Fruit fly (Drosophila melanogaster) whole organism, embryonic: Measurements from ENCODE around the gene CG9263.

ENCODE experiments used
- Asciz ChIP-seq: fragments of 200-800 bp; sonication (Bioruptor generic); optimal IDR thresholded peaks from 2 replicates; lab custom pipeline; 2017; ENCODE audit warnings: missing biosample characterization, mild to moderate bottlenecking, missing genetic modification characterization, missing genetic modification reagents
- BtbVII ChIP-seq: fragments of 200-800 bp; sonication (Bioruptor generic); optimal IDR thresholded peaks from 3 replicates; lab custom pipeline; 2017; ENCODE audit warnings: missing biosample characterization, mild to moderate bottlenecking, missing genetic modification characterization
- CG10267 ChIP-seq: fragments of 200-800 bp; sonication (Bioruptor generic); optimal IDR thresholded peaks from 2 replicates; lab custom pipeline; 2018; ENCODE audit warnings: missing biosample characterization, mild to moderate bottlenecking, missing genetic modification characterization, moderate library complexity
- CG12744 ChIP-seq: fragments of 200-800 bp; sonication (Bioruptor generic); optimal IDR thresholded peaks from 2 replicates; lab custom pipeline; 2016; ENCODE audit warnings: missing biosample characterization, missing genetic modification characterization
- CG14014 ChIP-seq: fragments of 200-800 bp; sonication (Bioruptor generic); IDR thresholded peaks from 2 replicates; pipeline ENCODE4 v1.3.6; 2022; ENCODE audit warnings: missing biosample characterization, missing genetic modification characterization
- CG15011 ChIP-seq: fragments of 200-800 bp; sonication (Bioruptor generic); optimal IDR thresholded peaks from 3 replicates; lab custom pipeline; 2018; ENCODE audit warnings: missing biosample characterization, mild to moderate bottlenecking, missing genetic modification characterization
- CG16813 ChIP-seq: fragments of 200-800 bp; sonication (Bioruptor generic); IDR thresholded peaks from 3 replicates; pipeline ENCODE4 v1.3.6; 2022; ENCODE audit warnings: missing biosample characterization, missing genetic modification characterization; ENCODE audit not compliant: partially characterized antibody
- CG16863 ChIP-seq: fragments of 200-800 bp; sonication (Bioruptor generic); optimal IDR thresholded peaks from 3 replicates; lab custom pipeline; 2016; ENCODE audit warnings: missing biosample characterization, missing genetic modification characterization
- CG2116 ChIP-seq: fragments of 200-800 bp; sonication (Bioruptor generic); optimal IDR thresholded peaks from 3 replicates; lab custom pipeline; 2018; ENCODE audit warnings: missing biosample characterization, mild to moderate bottlenecking, missing genetic modification characterization
- CG2120 ChIP-seq: fragments of 200-800 bp; sonication (Bioruptor generic); optimal IDR thresholded peaks from 3 replicates; lab custom pipeline; 2016; ENCODE audit warnings: missing biosample characterization, missing genetic modification characterization
- CG2712 ChIP-seq: fragments of 200-800 bp; optimal IDR thresholded peaks from 3 replicates; lab custom pipeline; 2019; ENCODE audit warnings: missing biosample characterization, mild to moderate bottlenecking, missing genetic modification characterization, moderate library complexity
- CG2875 ChIP-seq: fragments of 200-800 bp; sonication (Bioruptor generic); optimal IDR thresholded peaks from 2 replicates; lab custom pipeline; 2017; ENCODE audit warnings: missing biosample characterization, mild to moderate bottlenecking, missing genetic modification characterization, missing genetic modification reagents
- CG30403 ChIP-seq: fragments of 200-800 bp; sonication (Bioruptor generic); optimal IDR thresholded peaks from 3 replicates; lab custom pipeline; 2016; ENCODE audit warnings: missing biosample characterization, missing genetic modification characterization
- CG3163 ChIP-seq: fragments of 200-800 bp; sonication (Bioruptor generic); optimal IDR thresholded peaks from 3 replicates; lab custom pipeline; 2016; ENCODE audit warnings: missing biosample characterization, missing genetic modification characterization
- CG42726 ChIP-seq: fragments of 200-800 bp; sonication (Bioruptor generic); IDR thresholded peaks from 2 replicates; pipeline ENCODE4 v1.3.6; 2022; ENCODE audit warnings: missing biosample characterization, missing genetic modification characterization; ENCODE audit not compliant: partially characterized antibody
- CG4854 ChIP-seq: fragments of 200-800 bp; sonication (Bioruptor generic); optimal IDR thresholded peaks from 2 replicates; lab custom pipeline; 2016; ENCODE audit warnings: missing biosample characterization, missing genetic modification characterization, inconsistent platforms
- CG6175 ChIP-seq: fragments of 200-800 bp; sonication (Bioruptor generic); IDR thresholded peaks from 3 replicates; pipeline ENCODE4 v1.3.6; 2022; ENCODE audit warnings: missing biosample characterization, missing genetic modification characterization
- CG7987 ChIP-seq: fragments of 200-800 bp; sonication (Bioruptor generic); optimal IDR thresholded peaks from 2 replicates; lab custom pipeline; 2018; ENCODE audit warnings: missing biosample characterization, mild to moderate bottlenecking, missing genetic modification characterization, moderate library complexity
- CG8089 ChIP-seq: fragments of 200-800 bp; sonication (Bioruptor generic); optimal IDR thresholded peaks from 3 replicates; lab custom pipeline; 2016; ENCODE audit warnings: missing biosample characterization, missing genetic modification characterization
- CoRest ChIP-seq: fragments of 200-800 bp; sonication (Bioruptor generic); optimal IDR thresholded peaks from 3 replicates; lab custom pipeline; 2018; ENCODE audit warnings: missing biosample characterization, mild to moderate bottlenecking, missing genetic modification characterization, moderate library complexity
- Eip74EF ChIP-seq, 2 experiments: fragments of 200-800 bp in 1 of 2; fragments of >200 bp in 1 of 2; sonication (Bioruptor generic) in 1 of 2; optimal IDR thresholded peaks; 2 replicates each; lab custom pipeline; 2017 to 2019; ENCODE audit warnings: missing biosample characterization in 2 of 2, missing genetic modification characterization in 2 of 2, mild to moderate bottlenecking in 1 of 2, moderate library complexity in 1 of 2
- Elba2 ChIP-seq: fragments of 200-800 bp; sonication (Bioruptor generic); optimal IDR thresholded peaks from 3 replicates; lab custom pipeline; 2016; ENCODE audit warnings: missing biosample characterization, missing genetic modification characterization
- Hmr ChIP-seq: fragments of 200-800 bp; sonication (Bioruptor generic); optimal IDR thresholded peaks from 3 replicates; lab custom pipeline; 2017; ENCODE audit warnings: mild to moderate bottlenecking, missing biosample characterization, missing genetic modification reagents, missing genetic modification characterization
- Jarid2 ChIP-seq: fragments of 200-800 bp; sonication (Bioruptor generic); optimal IDR thresholded peaks from 3 replicates; lab custom pipeline; 2017; ENCODE audit warnings: mild to moderate bottlenecking, missing biosample characterization, missing genetic modification reagents, missing genetic modification characterization
- Nf-YC ChIP-seq: fragments of 200-800 bp; optimal IDR thresholded peaks from 3 replicates; lab custom pipeline; 2019; ENCODE audit warnings: missing biosample characterization, mild to moderate bottlenecking, missing genetic modification characterization, moderate library complexity
- Pdp1 ChIP-seq, 2 experiments: fragments of 200-800 bp; sonication (Bioruptor generic); optimal IDR thresholded peaks; 3 replicates each; lab custom pipeline; 2016; ENCODE audit warnings: missing biosample characterization in 2 of 2, missing genetic modification characterization in 2 of 2, mild to moderate bottlenecking in 1 of 2, moderate library complexity in 1 of 2
- Side ChIP-seq: fragments of 200-800 bp; sonication (Bioruptor generic); optimal IDR thresholded peaks from 2 replicates; lab custom pipeline; 2016; ENCODE audit warnings: missing biosample characterization, missing genetic modification characterization
- Sin3A ChIP-seq: fragments of >200 bp; optimal IDR thresholded peaks from 2 replicates; lab custom pipeline; 2018
- Sry-δ ChIP-seq: fragments of 200-800 bp; sonication (Bioruptor generic); optimal IDR thresholded peaks from 2 replicates; lab custom pipeline; 2016; ENCODE audit warnings: missing biosample characterization, missing genetic modification characterization
- Trl ChIP-seq, 3 experiments: fragments of >200 bp in 2 of 3; fragments of 200-800 bp in 1 of 3; sonication (Bioruptor generic) in 1 of 3; optimal IDR thresholded peaks; 2 replicates in 1 of 3; 3 replicates in 2 of 3; lab custom pipeline; 2016 to 2017; ENCODE audit warnings: missing biosample characterization in 1 of 3, missing genetic modification characterization in 1 of 3
- Usf ChIP-seq: fragments of 200-800 bp; sonication (Bioruptor generic); optimal IDR thresholded peaks from 2 replicates; lab custom pipeline; 2017; ENCODE audit warnings: missing genotype, missing biosample characterization, missing genetic modification characterization
- YL-1 ChIP-seq: fragments of 200-800 bp; sonication (Bioruptor generic); optimal IDR thresholded peaks from 3 replicates; lab custom pipeline; 2017; ENCODE audit warnings: missing biosample characterization, mild to moderate bottlenecking, missing genetic modification characterization
- ci ChIP-seq: fragments of 200-800 bp; sonication (Bioruptor generic); IDR thresholded peaks from 3 replicates; pipeline ENCODE4 v1.3.6; 2022; ENCODE audit warnings: missing biosample characterization, missing genetic modification characterization
- dmrt99B ChIP-seq: fragments of 200-800 bp; sonication (Bioruptor generic); optimal IDR thresholded peaks from 2 replicates; lab custom pipeline; 2018; ENCODE audit warnings: missing biosample characterization, mild to moderate bottlenecking, missing genetic modification characterization, moderate library complexity
- ems ChIP-seq: fragments of 200-800 bp; sonication (Bioruptor generic); optimal IDR thresholded peaks from 3 replicates; lab custom pipeline; 2016; ENCODE audit warnings: missing biosample characterization, missing genetic modification characterization
- ftz-f1 ChIP-seq: fragments of 200-800 bp; sonication (Bioruptor generic); optimal IDR thresholded peaks from 2 replicates; lab custom pipeline; 2016; ENCODE audit warnings: missing biosample characterization, missing genetic modification characterization
- h ChIP-seq: fragments of >200 bp; optimal IDR thresholded peaks from 2 replicates; lab custom pipeline; 2017
- jing ChIP-seq: fragments of 200-800 bp; sonication (Bioruptor generic); optimal IDR thresholded peaks from 2 replicates; lab custom pipeline; 2018; ENCODE audit warnings: missing biosample characterization, mild to moderate bottlenecking, missing genetic modification characterization
- lov ChIP-seq, 2 experiments: fragments of 200-800 bp in 1 of 2; fragments of >200 bp in 1 of 2; sonication (Bioruptor generic) in 1 of 2; IDR thresholded peaks in 1 of 2; optimal IDR thresholded peaks in 1 of 2; 2 replicates in 1 of 2; 3 replicates in 1 of 2; pipeline versions ENCODE4 v1.3.6 to Lab custom; 2017 to 2022; ENCODE audit warnings: missing biosample characterization in 1 of 2, missing genetic modification characterization in 1 of 2
- nerfin-2 ChIP-seq: fragments of 200-800 bp; sonication (Bioruptor generic); IDR thresholded peaks from 2 replicates; pipeline ENCODE4 v1.3.6; 2022; ENCODE audit warnings: missing biosample characterization, missing genetic modification characterization; ENCODE audit not compliant: partially characterized antibody
- pfk ChIP-seq: fragments of 200-800 bp; sonication (Bioruptor generic); optimal IDR thresholded peaks from 2 replicates; lab custom pipeline; 2018; ENCODE audit warnings: missing biosample characterization, mild to moderate bottlenecking, missing genetic modification characterization, moderate library complexity
- phol ChIP-seq: fragments of 200-800 bp; sonication (Bioruptor generic); optimal IDR thresholded peaks from 3 replicates; lab custom pipeline; 2018; ENCODE audit warnings: missing biosample characterization, mild to moderate bottlenecking, missing genetic modification characterization, moderate library complexity
- ro ChIP-seq: fragments of 200-800 bp; sonication (Bioruptor generic); IDR thresholded peaks from 2 replicates; pipeline ENCODE4 v1.3.6; 2022; ENCODE audit warnings: missing biosample characterization, missing genetic modification characterization
- row ChIP-seq: fragments of 200-800 bp; sonication (Bioruptor generic); IDR thresholded peaks from 3 replicates; pipeline ENCODE4 v1.3.6; 2022; ENCODE audit warnings: missing biosample characterization, missing genetic modification characterization
- scrt ChIP-seq: fragments of 200-800 bp; sonication (Bioruptor generic); optimal IDR thresholded peaks from 2 replicates; lab custom pipeline; 2018; ENCODE audit warnings: missing biosample characterization, mild to moderate bottlenecking, missing genetic modification characterization, moderate library complexity
- sens ChIP-seq: fragments of 200-800 bp; sonication (Bioruptor generic); peaks from one replicate; lab custom pipeline; 2016; ENCODE audit warnings: missing biosample characterization, missing genetic modification characterization
- seq ChIP-seq: fragments of 200-800 bp; sonication (Bioruptor generic); IDR thresholded peaks from 2 replicates; pipeline ENCODE4 v1.3.6; 2022; ENCODE audit warnings: missing biosample characterization, missing genetic modification characterization
- stc ChIP-seq: fragments of 200-800 bp; sonication (Bioruptor generic); IDR thresholded peaks from 2 replicates; pipeline ENCODE4 v1.3.6; 2022; ENCODE audit warnings: missing biosample characterization, missing genetic modification characterization
- vvl ChIP-seq: fragments of 200-800 bp; sonication (Bioruptor generic); IDR thresholded peaks from 2 replicates; pipeline ENCODE4 v1.3.6; 2022; ENCODE audit warnings: missing biosample characterization, missing genetic modification characterization

CG9263 gene

DNA sequence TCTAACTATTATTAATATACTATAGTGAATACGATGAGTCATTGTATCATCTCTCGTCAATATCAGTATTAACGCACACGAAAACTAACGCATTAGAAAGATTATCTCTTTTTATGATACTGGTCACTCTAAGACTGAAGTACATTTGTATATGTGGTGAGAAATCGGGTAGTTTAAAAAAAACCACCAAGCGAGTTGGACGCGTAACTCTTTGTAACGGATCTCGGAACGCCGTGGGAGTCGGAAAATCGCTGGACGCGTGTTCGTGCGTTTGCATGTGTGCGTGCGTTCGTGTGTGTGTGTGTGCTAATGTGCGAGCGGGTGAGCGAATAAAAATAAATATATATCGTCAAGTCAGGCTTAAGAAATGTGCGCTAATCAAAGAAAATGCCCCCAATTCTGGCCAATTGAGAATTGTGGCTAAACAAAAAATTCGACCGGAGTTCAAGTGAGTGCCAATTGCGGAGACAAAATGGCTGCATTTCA lies 7.6 kb upstream of the CG9263 start, which contains the start of gene kuz (continued):
- TF ChIP-seq Jarid2: peak; percentile 100
- TF ChIP-seq nerfin-2: peak; percentile 44; the same call in 1 of the 2 replicates
- TF ChIP-seq lov (optimal IDR thresholded peaks at IDR 0.05; lab: Kevin White, UChicago): no peak
- no peak for TF ChIP-seq lov (GFP tag; IDR thresholded peaks at IDR 0.05; lab: Robert Waterston, UW)
- peak; percentile 52 for TF ChIP-seq Nf-YC (tag; lab: Kevin White, UChicago)
- TF ChIP-seq CG16863 (GFP tag; lab: Kevin White, UChicago): no peak
- no peak for TF ChIP-seq CG2875
- TF ChIP-seq Sry-δ: peak; percentile 53
- peak; percentile 26 for TF ChIP-seq YL-1 (GFP tag; lab: Kevin White, UChicago)
- no peak for TF ChIP-seq CG15011
- peak; percentile 38 for TF ChIP-seq CG10267
- TF ChIP-seq CG14014 (GFP tag; lab: Robert Waterston, UW): peak; percentile 59; the same call in 1 of the 2 replicates
- TF ChIP-seq CG6175 (GFP tag; lab: Robert Waterston, UW): no peak
- TF ChIP-seq CG7987: peak; percentile 75
- TF ChIP-seq sens (GFP tag; lab: Kevin White, UChicago): peak; percentile 80
- no peak for TF ChIP-seq CG2120 (GFP tag; lab: Kevin White, UChicago)
- peak; percentile 69; the same call in 2 of the 3 replicates for TF ChIP-seq row (GFP tag; lab: Robert Waterston, UW)
- peak; percentile 81; the same call in 2 of the 3 replicates for TF ChIP-seq ci
- TF ChIP-seq CG12744 (GFP tag; lab: Kevin White, UChicago): peak; percentile 4
- peak; percentile 4 for TF ChIP-seq CoRest (tag; lab: Kevin White, UChicago)
- TF ChIP-seq dmrt99B (tag; lab: Kevin White, UChicago): peak; percentile 42
- TF ChIP-seq seq (GFP tag; lab: Robert Waterston, UW): no peak
- peak; percentile 38 for TF ChIP-seq phol (tag; lab: Kevin White, UChicago)
- TF ChIP-seq CG2712: peak; percentile 41
- no peak for TF ChIP-seq ro
- TF ChIP-seq vvl (GFP tag; lab: Robert Waterston, UW): peak; percentile 71; the same call in 1 of the 2 replicates
- peak; percentile 51 for TF ChIP-seq ftz-f1
- peak in 1 of 2 experiments; percentile 18 for TF ChIP-seq Eip74EF (GFP tag; optimal IDR thresholded peaks at IDR 0.05; lab: Kevin White, UChicago)
- TF ChIP-seq CG30403: peak; percentile 2
- no peak for TF ChIP-seq h (lab: Kevin White, UChicago)
- no peak for TF ChIP-seq CG2116 (GFP tag; lab: Kevin White, UChicago)
- 0 out of 3 replicates have a peak, but pooled peaks have one; percentile 21 for TF ChIP-seq CG16813 (GFP tag; lab: Robert Waterston, UW)
- peak; percentile 56 for TF ChIP-seq Side (GFP tag; lab: Kevin White, UChicago)
- peak in 1 of 2 experiments; percentile 44 for TF ChIP-seq Pdp1 (GFP tag; optimal IDR thresholded peaks at IDR 0.05; lab: Kevin White, UChicago)
- peak; percentile 41 for TF ChIP-seq CG3163 (GFP tag; lab: Kevin White, UChicago)
- TF ChIP-seq ems (GFP tag; lab: Kevin White, UChicago): peak; percentile 19
- no peak for TF ChIP-seq Usf (GFP tag; lab: Kevin White, UChicago)
- peak; percentile 26 for TF ChIP-seq CG4854 (GFP tag; lab: Kevin White, UChicago)
- TF ChIP-seq Trl (optimal IDR thresholded peaks at IDR 0.05; lab: Kevin White, UChicago): no peak
- peak; percentile 55 for TF ChIP-seq Trl (GFP tag; optimal IDR thresholded peaks at IDR 0.05; lab: Kevin White, UChicago)
- TF ChIP-seq CG42726 (GFP tag; lab: Robert Waterston, UW): peak; percentile 79
- TF ChIP-seq pfk: peak; percentile 2
- no peak for TF ChIP-seq scrt (GFP tag; lab: Kevin White, UChicago)
- peak; percentile 28 for TF ChIP-seq BtbVII (GFP tag; lab: Kevin White, UChicago)
- peak; percentile 14 for TF ChIP-seq CG8089
- TF ChIP-seq Sin3A (lab: Kevin White, UChicago): no peak
- TF ChIP-seq stc (GFP tag; lab: Robert Waterston, UW): peak; percentile 40; the same call in 1 of the 2 replicates
- no peak for TF ChIP-seq Asciz (GFP tag; lab: Kevin White, UChicago)
- peak; percentile 72 for TF ChIP-seq Hmr (GFP tag; lab: Kevin White, UChicago)
- no peak for TF ChIP-seq Elba2 (GFP tag; lab: Kevin White, UChicago)
- TF ChIP-seq jing (GFP tag; lab: Kevin White, UChicago): no peak
